Worm (Caenorhabditis elegans) whole organism, L4 larva: ENCODE data around the gene sars-2.
A peak's percentile ranks its signal among the peaks of the same experiment; 100 is the strongest.
"Not testable (repeated sequence)": the region's sequence is repeated elsewhere in the genome, so short reads cannot be mapped to it uniquely, and the experiment has no call there.

ENCODE experiments used
- F26F4.8 ChIP-seq: fragments of 200-800 bp; sonication (Bioruptor generic); conservative IDR thresholded peaks from 2 replicates; pipeline ENCODE4 v1.3.6; 2022; ENCODE audit warnings: missing genetic modification characterization, missing compliant biosample characterization
- Y48G9A.11 ChIP-seq: fragments of 200-800 bp; sonication (Bioruptor generic); IDR thresholded peaks from 2 replicates; pipeline ENCODE4 v1.3.6; 2022; ENCODE audit warnings: missing genetic modification reagents, missing genetic modification characterization, missing compliant biosample characterization
- Y5F2A.4 ChIP-seq: fragments of 200-800 bp; sonication (Bioruptor generic); optimal IDR thresholded peaks from 2 replicates; lab custom pipeline; 2018; ENCODE audit warnings: mild to moderate bottlenecking, missing genetic modification characterization, missing compliant biosample characterization
- ZK337.2 ChIP-seq: fragments of 200-800 bp; sonication (Bioruptor generic); IDR thresholded peaks from 2 replicates; pipeline ENCODE4 v1.3.6; 2022; ENCODE audit warnings: missing genetic modification reagents, missing genetic modification characterization, missing compliant biosample characterization
- ZK546.5 ChIP-seq, 2 experiments: sonication (generic microtip); optimal IDR thresholded peaks; 2 replicates each; lab custom pipeline; 2017; ENCODE audit warnings: missing biosample characterization in 2 of 2, missing genetic modification characterization in 2 of 2
- aha-1 ChIP-seq: fragments of 150-350 bp; peaks from one replicate; lab custom pipeline; 2014; ENCODE audit warnings: missing biosample characterization, missing genetic modification characterization
- arid-1 ChIP-seq: fragments of 200-800 bp; sonication (Bioruptor generic); conservative IDR thresholded peaks from 2 replicates; pipeline ENCODE4 v1.3.6; 2022; ENCODE audit warnings: missing genetic modification reagents, missing genetic modification characterization, missing compliant biosample characterization
- ceh-20 ChIP-seq: fragments of 200-800 bp; sonication (Bioruptor generic); IDR thresholded peaks from 2 replicates; pipeline ENCODE4 v1.3.6; 2022; ENCODE audit warnings: missing genetic modification reagents, missing genetic modification characterization, missing compliant biosample characterization
- ceh-44 ChIP-seq: fragments of 200-800 bp; sonication (Bioruptor generic); IDR thresholded peaks from 2 replicates; pipeline ENCODE4 v1.3.6; 2022; ENCODE audit warnings: missing genetic modification reagents, missing genetic modification characterization, missing compliant biosample characterization
- daf-19 ChIP-seq: fragments of 200-800 bp; sonication (Bioruptor generic); conservative IDR thresholded peaks from 2 replicates; pipeline ENCODE4 v1.3.6; 2022; ENCODE audit warnings: missing genetic modification characterization, missing compliant biosample characterization
- dmd-6 ChIP-seq: fragments of 200-800 bp; sonication (Bioruptor generic); IDR thresholded peaks from 2 replicates; pipeline ENCODE4 v1.3.6; 2022; ENCODE audit warnings: missing genetic modification reagents, missing genetic modification characterization, missing compliant biosample characterization
- dpl-1 ChIP-seq: fragments of 150-350 bp; optimal IDR thresholded peaks from 2 replicates; lab custom pipeline; 2014; ENCODE audit warnings: missing biosample characterization, missing genetic modification reagents, missing genetic modification characterization
- duxl-1 ChIP-seq: sonication (generic microtip); optimal IDR thresholded peaks from 2 replicates; lab custom pipeline; 2016; ENCODE audit warnings: mild to moderate bottlenecking, missing genetic modification characterization, moderate library complexity, missing compliant biosample characterization; ENCODE audit not compliant: poor library complexity
- egl-43 ChIP-seq: fragments of 200-800 bp; sonication (Bioruptor generic); IDR thresholded peaks from 2 replicates; pipeline ENCODE4 v1.3.6; 2022; ENCODE audit warnings: missing genetic modification reagents, missing genetic modification characterization, missing compliant biosample characterization
- fos-1 ChIP-seq: fragments of 150-350 bp; optimal IDR thresholded peaks from 2 replicates; lab custom pipeline; 2014; ENCODE audit warnings: missing biosample characterization, missing genetic modification characterization
- hif-1 ChIP-seq, 2 experiments: sonication (generic microtip); optimal IDR thresholded peaks; 2 replicates each; lab custom pipeline; 2016 to 2017; ENCODE audit warnings: missing compliant biosample characterization in 2 of 2, missing genetic modification characterization in 2 of 2, missing genetic modification reagents in 2 of 2, missing genotype in 2 of 2, mild to moderate bottlenecking in 1 of 2
- hmg-1.1 ChIP-seq: fragments of 200-800 bp; sonication (Bioruptor generic); IDR thresholded peaks from 2 replicates; pipeline ENCODE4 v1.3.6; 2022; ENCODE audit warnings: missing genetic modification reagents, missing genetic modification characterization, missing compliant biosample characterization
- jun-1 ChIP-seq: fragments of 150-350 bp; optimal IDR thresholded peaks from 2 replicates; lab custom pipeline; 2014; ENCODE audit warnings: missing biosample characterization, missing genetic modification reagents, missing genetic modification characterization
- lin-15B ChIP-seq: fragments of 150-350 bp; sonication (generic microtip); optimal IDR thresholded peaks from 3 replicates; lab custom pipeline; 2014; ENCODE audit warnings: missing biosample characterization, missing genetic modification characterization
- lin-38 ChIP-seq: fragments of 200-800 bp; sonication (Bioruptor generic); IDR thresholded peaks from 2 replicates; pipeline ENCODE4 v1.3.6; 2022; ENCODE audit warnings: missing genetic modification reagents, missing genetic modification characterization, missing compliant biosample characterization
- lir-3 ChIP-seq: sonication (generic microtip); optimal IDR thresholded peaks from 2 replicates; lab custom pipeline; 2016; ENCODE audit warnings: mild to moderate bottlenecking, missing genetic modification characterization, missing compliant biosample characterization
- lsy-2 ChIP-seq, 2 experiments: fragments of 150-350 bp in 1 of 2; sonication (generic microtip) in 1 of 2; optimal IDR thresholded peaks; 2 replicates each; lab custom pipeline; 2014 to 2017; ENCODE audit warnings: missing biosample characterization in 2 of 2, missing genetic modification characterization in 2 of 2
- madf-9 ChIP-seq: fragments of 200-800 bp; sonication (Bioruptor generic); conservative IDR thresholded peaks from 2 replicates; pipeline ENCODE4 v1.3.6; 2022; ENCODE audit warnings: missing genetic modification reagents, missing genetic modification characterization, missing compliant biosample characterization
- mdt-29 ChIP-seq: fragments of 200-800 bp; sonication (Bioruptor generic); IDR thresholded peaks from 2 replicates; pipeline ENCODE4 v1.3.6; 2022; ENCODE audit warnings: missing genetic modification reagents, missing genetic modification characterization, missing compliant biosample characterization
- mes-2 ChIP-seq: sonication (generic microtip); optimal IDR thresholded peaks from 2 replicates; lab custom pipeline; 2016; ENCODE audit warnings: missing genotype, mild to moderate bottlenecking, missing genetic modification characterization, missing compliant biosample characterization; ENCODE audit not compliant: poor library complexity, severe bottlenecking
- mxl-2 ChIP-seq: fragments of 200-800 bp; sonication (Bioruptor generic); conservative IDR thresholded peaks from 2 replicates; pipeline ENCODE4 v1.3.6; 2022; ENCODE audit warnings: missing genetic modification reagents, missing genetic modification characterization, missing compliant biosample characterization
- nhr-10 ChIP-seq: fragments of 150-350 bp; optimal IDR thresholded peaks from 2 replicates; lab custom pipeline; 2014; ENCODE audit warnings: missing biosample characterization, missing genetic modification characterization
- nhr-102 ChIP-seq: sonication (generic microtip); optimal IDR thresholded peaks from 2 replicates; lab custom pipeline; 2016; ENCODE audit warnings: mild to moderate bottlenecking, missing genetic modification characterization, moderate library complexity, missing compliant biosample characterization
- nhr-11 ChIP-seq: fragments of 150-350 bp; optimal IDR thresholded peaks from 2 replicates; lab custom pipeline; 2014; ENCODE audit warnings: missing biosample characterization, missing genetic modification characterization
- nhr-25 ChIP-seq: sonication (generic microtip); optimal IDR thresholded peaks from 2 replicates; lab custom pipeline; 2017; ENCODE audit warnings: missing genetic modification characterization, mild to moderate bottlenecking, missing compliant biosample characterization, antibody characterized with exemption, moderate library complexity, borderline replicate concordance; ENCODE audit not compliant: insufficient read depth
- nhr-28 ChIP-seq: fragments of 150-350 bp; optimal IDR thresholded peaks from 2 replicates; lab custom pipeline; 2014; ENCODE audit warnings: missing biosample characterization, missing genetic modification characterization
- nhr-42 ChIP-seq: fragments of 200-800 bp; sonication (Bioruptor generic); IDR thresholded peaks from 2 replicates; pipeline ENCODE4 v1.3.6; 2022; ENCODE audit warnings: missing genetic modification characterization, missing compliant biosample characterization
- nhr-48 ChIP-seq: sonication (generic microtip); optimal IDR thresholded peaks from 2 replicates; lab custom pipeline; 2016; ENCODE audit warnings: mild to moderate bottlenecking, missing genetic modification characterization, missing compliant biosample characterization
- nhr-6 ChIP-seq: fragments of 150-350 bp; optimal IDR thresholded peaks from 2 replicates; lab custom pipeline; 2014; ENCODE audit warnings: missing biosample characterization, missing genetic modification characterization
- nhr-77 ChIP-seq: fragments of 150-350 bp; optimal IDR thresholded peaks from 2 replicates; lab custom pipeline; 2014; ENCODE audit warnings: missing biosample characterization, missing genetic modification characterization
- rbr-2 ChIP-seq: sonication (generic microtip); optimal IDR thresholded peaks from 2 replicates; lab custom pipeline; 2016; ENCODE audit warnings: missing genotype, missing genetic modification characterization, missing compliant biosample characterization
- skn-1 ChIP-seq: fragments of 150-350 bp; optimal IDR thresholded peaks from 2 replicates; lab custom pipeline; 2014; ENCODE audit warnings: missing biosample characterization, missing genetic modification characterization
- spr-1 ChIP-seq: sonication (generic microtip); optimal IDR thresholded peaks from 2 replicates; lab custom pipeline; 2016; ENCODE audit warnings: mild to moderate bottlenecking, missing genetic modification characterization, missing compliant biosample characterization
- tra-1 ChIP-seq: fragments of 200-800 bp; sonication (Bioruptor generic); IDR thresholded peaks from 2 replicates; pipeline ENCODE4 v1.3.6; 2022; ENCODE audit warnings: missing genetic modification reagents, missing genetic modification characterization, missing compliant biosample characterization
- unc-130 ChIP-seq: sonication (generic microtip); optimal IDR thresholded peaks from 2 replicates; lab custom pipeline; 2016; ENCODE audit warnings: missing genetic modification reagents, missing genetic modification characterization, missing compliant biosample characterization
- unc-39 ChIP-seq: sonication (generic microtip); optimal IDR thresholded peaks from 2 replicates; lab custom pipeline; 2017; ENCODE audit warnings: missing biosample characterization, missing genetic modification characterization
- unc-62 ChIP-seq, 3 experiments: fragments of 150-350 bp in 1 of 3; sonication (generic microtip); optimal IDR thresholded peaks in 2 of 3; peaks in 1 of 3; 1 replicate in 1 of 3; 2 replicates in 2 of 3; lab custom pipeline; 2014 to 2017; ENCODE audit warnings: missing biosample characterization in 3 of 3, missing genetic modification characterization in 3 of 3, missing genetic modification reagents in 3 of 3, missing genotype in 1 of 3

Gene sars-2

DNA sequence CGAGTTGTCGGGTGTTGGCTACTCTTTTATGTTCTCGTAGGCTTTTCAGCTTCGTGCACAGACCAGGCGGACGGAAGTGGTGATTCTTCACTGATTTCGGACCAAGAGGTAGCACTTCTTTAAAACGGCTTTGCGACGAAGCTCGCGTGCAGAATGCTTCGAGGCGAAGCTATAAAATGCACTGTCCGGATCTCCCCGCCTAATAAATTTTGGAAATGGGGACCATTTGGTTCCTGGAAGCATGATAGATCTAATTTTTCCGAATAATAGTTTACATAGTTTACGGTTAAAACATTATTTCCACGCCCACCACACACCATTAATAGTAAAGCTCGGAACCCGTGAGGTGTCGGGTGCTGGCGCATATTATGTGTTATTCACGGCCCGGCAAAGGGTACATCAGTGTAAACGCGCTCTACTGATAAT, 9.8 kb upstream of the sars-2 start (continued):
- TF ChIP-seq Y48G9A.11 (GFP tag; lab: Robert Waterston, UW) (0 out of 2 replicates have a peak, but pooled peaks have one; percentile 49), arid-1 (GFP tag; lab: Robert Waterston, UW) (peak; percentile 16), nhr-42 (GFP tag; lab: Robert Waterston, UW) (no peak), duxl-1 (tag; lab: Kevin White, UChicago) (peak; percentile 56), dmd-6 (GFP tag; lab: Robert Waterston, UW) (no peak), lin-38 (GFP tag; lab: Robert Waterston, UW) (peak; percentile 95), aha-1 (tag; lab: Kevin White, UChicago) (no peak), mxl-2 (no peak)

DNA sequence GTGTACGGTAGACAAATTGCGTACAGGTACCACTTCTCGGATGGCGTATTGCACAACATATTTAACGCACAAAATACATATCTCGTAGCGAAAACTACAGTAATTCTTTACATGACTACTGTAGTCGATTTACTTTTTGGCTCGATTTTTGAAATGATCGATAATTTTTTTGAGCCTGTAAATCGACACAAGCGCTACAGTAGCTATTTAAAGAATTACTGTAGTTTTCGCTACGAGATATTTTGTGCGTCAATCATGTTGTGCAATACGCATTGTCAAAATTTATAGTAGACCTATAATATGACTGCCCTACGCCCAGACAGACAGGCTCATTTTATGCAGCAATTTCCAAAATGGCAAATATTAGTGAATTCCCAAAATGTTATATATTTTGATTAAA, 9.3 kb upstream of the sars-2 start, which contains the start of gene W03B1.5:
W03B1.5 (plus strand) TSS at position 301 of the 400 bp plus-strand sequence.
- not testable (repeated sequence) for TF ChIP-seq lin-15B (tag; lab: Kevin White, UChicago); nhr-77 (tag; lab: Kevin White, UChicago); ceh-20

DNA sequence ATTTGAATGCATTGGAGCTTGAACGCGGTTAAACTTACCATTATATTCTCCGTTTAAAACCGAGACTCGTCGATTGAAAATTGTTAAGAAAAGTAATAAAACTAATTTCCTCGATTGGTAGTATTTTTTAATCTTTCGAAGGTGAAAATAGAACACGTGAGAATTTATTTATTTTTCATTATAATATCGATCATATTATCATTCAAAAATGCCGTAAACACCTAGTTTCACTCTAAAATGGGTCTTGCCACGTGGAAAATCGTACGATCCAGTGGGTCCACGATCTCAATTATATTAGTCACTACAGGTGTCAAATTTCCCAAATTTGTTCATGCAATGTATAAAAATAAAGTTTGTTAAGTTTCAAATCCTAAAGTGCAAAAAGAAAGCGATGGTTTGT, 557 bp upstream of the sars-2 start, which contains the start of gene W03B1.9:
W03B1.9 (minus strand) TSS at position 101 of the 400 bp plus-strand sequence.
- no peak for TF ChIP-seq nhr-48 (tag; lab: Kevin White, UChicago)
- TF ChIP-seq, all 104 proteins: peak for 0

DNA sequence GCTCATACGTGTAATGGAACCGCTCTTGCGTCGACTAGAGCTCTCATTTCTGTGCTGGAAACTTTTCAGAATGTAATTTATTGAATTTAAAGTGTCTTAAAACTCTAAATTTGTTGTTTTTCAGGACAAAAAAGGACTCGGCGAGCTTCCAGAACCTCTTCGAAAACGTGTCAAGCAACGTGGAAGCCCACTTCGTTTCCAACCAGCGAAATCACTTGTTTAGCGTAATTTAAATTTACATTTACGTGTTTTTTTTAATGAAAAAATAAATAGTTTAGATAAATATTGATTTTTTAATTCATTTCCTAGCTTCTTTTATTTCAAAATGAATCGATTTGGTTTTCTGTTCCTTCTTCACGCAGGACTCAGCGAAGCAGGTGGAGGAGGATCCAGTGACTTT, 2.2 kb downstream of the sars-2 start, which contains the start of gene F55F10.3:
F55F10.3 (plus strand) TSS at position 301 of the 400 bp plus-strand sequence.
- no peak for TF ChIP-seq skn-1
- no peak for TF ChIP-seq Y5F2A.4 (GFP tag; lab: Kevin White, UChicago)
- no peak for TF ChIP-seq dpl-1 (GFP tag; lab: Kevin White, UChicago)
- TF ChIP-seq unc-130 (GFP tag; lab: Kevin White, UChicago): no peak
- no peak for TF ChIP-seq dmd-6 (GFP tag; lab: Robert Waterston, UW)
- no peak for TF ChIP-seq madf-9 (GFP tag; lab: Robert Waterston, UW)
- TF ChIP-seq nhr-25 (tag; lab: Kevin White, UChicago): no peak
- TF ChIP-seq egl-43 (GFP tag; lab: Robert Waterston, UW): no peak
- TF ChIP-seq mdt-29 (GFP tag; lab: Robert Waterston, UW): no peak
- no peak for TF ChIP-seq ZK546.5 (tag; optimal IDR thresholded peaks at IDR 0.05; lab: Kevin White, UChicago)
- no peak for TF ChIP-seq nhr-28 (tag; lab: Kevin White, UChicago)

DNA sequence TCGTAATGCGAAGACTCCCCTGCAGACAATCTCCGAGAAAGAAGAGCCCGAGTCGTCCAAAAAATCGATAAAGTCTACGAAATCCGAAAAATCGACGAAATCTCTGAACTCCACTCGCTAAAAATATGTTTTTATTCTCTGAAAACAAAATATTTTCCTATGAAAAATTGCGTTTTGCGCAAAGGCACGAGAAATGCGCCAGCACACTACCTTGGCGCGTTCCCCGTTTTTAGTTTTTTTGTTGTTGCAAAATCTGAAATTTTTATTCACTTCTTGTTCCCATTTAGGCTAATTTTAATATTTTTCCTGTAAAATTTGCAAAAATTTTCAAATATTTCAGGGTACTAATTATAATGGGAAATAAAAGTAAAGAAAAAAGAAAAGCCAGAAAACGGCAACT, 3.1 kb downstream of the sars-2 start, which contains the start of gene F55F10.1:
F55F10.1 (plus strand) TSS at position 341 of the 400 bp plus-strand sequence.
- TF ChIP-seq rbr-2 (tag; lab: Kevin White, UChicago): peak; percentile 39
- no peak for TF ChIP-seq jun-1 (tag; lab: Kevin White, UChicago)
- no peak for TF ChIP-seq daf-19 (GFP tag; lab: Robert Waterston, UW)
- no peak for TF ChIP-seq spr-1 (tag; lab: Kevin White, UChicago)
- TF ChIP-seq nhr-77 (tag; lab: Kevin White, UChicago): peak; percentile 24
- peak; percentile 82 for TF ChIP-seq mes-2 (tag; lab: Kevin White, UChicago)
- TF ChIP-seq hmg-1.1 (GFP tag; lab: Robert Waterston, UW): 0 out of 2 replicates have a peak, but pooled peaks have one; percentile 23
- TF ChIP-seq lsy-2 (tag; optimal IDR thresholded peaks at IDR 0.05; lab: Kevin White, UChicago): peak in 1 of 2 experiments; percentile 84
- peak; percentile 33 for TF ChIP-seq nhr-6 (tag; lab: Kevin White, UChicago)
- peak; percentile 87 for TF ChIP-seq lin-38 (GFP tag; lab: Robert Waterston, UW)
- no peak for TF ChIP-seq fos-1
- TF ChIP-seq F26F4.8: no peak
- TF ChIP-seq hif-1 (tag; optimal IDR thresholded peaks at IDR 0.05; lab: Kevin White, UChicago): peak in 1 of 2 experiments; percentile 24
- no peak for TF ChIP-seq nhr-10 (tag; lab: Kevin White, UChicago)
- no peak for TF ChIP-seq unc-39 (tag; lab: Kevin White, UChicago)
- TF ChIP-seq tra-1: no peak
- no peak for TF ChIP-seq nhr-28 (tag; lab: Kevin White, UChicago)
- no peak for TF ChIP-seq ceh-44
- peak in 1 of 2 experiments; percentile 12 for TF ChIP-seq unc-62 (GFP tag; optimal IDR thresholded peaks at IDR 0.05 in 1 of 2; lab: Kevin White, UChicago)
- no peak for TF ChIP-seq unc-62 (tag; optimal IDR thresholded peaks at IDR 0.05; lab: Kevin White, UChicago)
- no peak for TF ChIP-seq lir-3 (tag; lab: Kevin White, UChicago)
- TF ChIP-seq nhr-102 (tag; lab: Kevin White, UChicago): peak; percentile 44
- TF ChIP-seq nhr-11 (tag; lab: Kevin White, UChicago): no peak
- TF ChIP-seq ZK337.2 (GFP tag; lab: Robert Waterston, UW): no peak
